Fruit fly (Drosophila melanogaster) whole organism, embryonic: Measurements from ENCODE around the gene CG6961.

ENCODE experiments used
- ATbp ChIP-seq: fragments of 200-800 bp; sonication (Bioruptor generic); optimal IDR thresholded peaks from 2 replicates; lab custom pipeline; 2017; ENCODE audit warnings: missing biosample characterization, mild to moderate bottlenecking, missing genetic modification characterization, missing genetic modification reagents
- Abd-B ChIP-seq: fragments of 200-800 bp; sonication (Bioruptor generic); optimal IDR thresholded peaks from 2 replicates; lab custom pipeline; 2018; ENCODE audit warnings: missing biosample characterization, mild to moderate bottlenecking, missing genetic modification characterization, moderate library complexity
- Atf6 ChIP-seq: fragments of 200-800 bp; sonication (Bioruptor generic); IDR thresholded peaks from 2 replicates; pipeline ENCODE4 v1.3.6; 2022; ENCODE audit warnings: missing biosample characterization, missing genetic modification characterization
- CG10147 ChIP-seq: fragments of 200-800 bp; sonication (Bioruptor generic); optimal IDR thresholded peaks from 2 replicates; lab custom pipeline; 2019; ENCODE audit warnings: missing biosample characterization, mild to moderate bottlenecking, missing genetic modification characterization, moderate library complexity
- CG10543 ChIP-seq: fragments of 200-800 bp; sonication (Bioruptor generic); optimal IDR thresholded peaks from 3 replicates; lab custom pipeline; 2017; ENCODE audit warnings: missing biosample characterization, mild to moderate bottlenecking, missing genetic modification characterization, moderate library complexity
- CG10565 ChIP-seq: fragments of 200-800 bp; sonication (Bioruptor generic); optimal IDR thresholded peaks from 3 replicates; lab custom pipeline; 2016; ENCODE audit warnings: missing biosample characterization, mild to moderate bottlenecking, missing genetic modification characterization
- CG10654 ChIP-seq: fragments of 200-800 bp; sonication (Bioruptor generic); optimal IDR thresholded peaks from 2 replicates; lab custom pipeline; 2016; ENCODE audit warnings: missing biosample characterization, missing genetic modification characterization
- CG12104 ChIP-seq: fragments of 200-800 bp; sonication (Bioruptor generic); optimal IDR thresholded peaks from 3 replicates; lab custom pipeline; 2016; ENCODE audit warnings: missing biosample characterization, missing genetic modification characterization
- CG12236 ChIP-seq: fragments of 200-800 bp; sonication (Bioruptor generic); optimal IDR thresholded peaks from 2 replicates; lab custom pipeline; 2016; ENCODE audit warnings: missing biosample characterization, missing genetic modification characterization
- CG1233 ChIP-seq: fragments of 200-800 bp; sonication (Bioruptor generic); optimal IDR thresholded peaks from 4 replicates; lab custom pipeline; 2018; ENCODE audit warnings: missing biosample characterization, mild to moderate bottlenecking, missing genetic modification characterization
- CG13287 ChIP-seq: fragments of 200-800 bp; sonication (Bioruptor generic); IDR thresholded peaks from 2 replicates; pipeline ENCODE4 v1.3.6; 2022; ENCODE audit warnings: missing biosample characterization, missing genetic modification characterization; ENCODE audit not compliant: partially characterized antibody
- CG14860 ChIP-seq: fragments of 200-800 bp; sonication (Bioruptor generic); IDR thresholded peaks from 3 replicates; pipeline ENCODE4 v1.3.6; 2022; ENCODE audit warnings: missing biosample characterization, missing genetic modification characterization; ENCODE audit not compliant: partially characterized antibody
- CG18262 ChIP-seq: fragments of 200-800 bp; optimal IDR thresholded peaks from 3 replicates; lab custom pipeline; 2019; ENCODE audit warnings: missing biosample characterization, mild to moderate bottlenecking, missing genetic modification characterization, moderate library complexity
- CG30020 ChIP-seq: fragments of 200-800 bp; optimal IDR thresholded peaks from 2 replicates; lab custom pipeline; 2019; ENCODE audit warnings: missing biosample characterization, mild to moderate bottlenecking, missing genetic modification characterization, moderate library complexity
- CG3065 ChIP-seq: fragments of 200-800 bp; sonication (Bioruptor generic); optimal IDR thresholded peaks from 2 replicates; lab custom pipeline; 2016; ENCODE audit warnings: missing biosample characterization, missing genetic modification characterization
- CG33213 ChIP-seq: fragments of 200-800 bp; sonication (Bioruptor generic); optimal IDR thresholded peaks from 3 replicates; lab custom pipeline; 2016; ENCODE audit warnings: missing biosample characterization, missing genetic modification characterization
- CG3995 ChIP-seq: fragments of 200-800 bp; sonication (Bioruptor generic); optimal IDR thresholded peaks from 3 replicates; lab custom pipeline; 2016; ENCODE audit warnings: missing biosample characterization, missing genetic modification characterization
- CG4730 ChIP-seq: fragments of 200-800 bp; sonication (Bioruptor generic); IDR thresholded peaks from 2 replicates; pipeline ENCODE4 v1.3.6; 2022; ENCODE audit warnings: missing biosample characterization, missing genetic modification characterization
- CG6854 ChIP-seq: fragments of 200-800 bp; sonication (Bioruptor generic); optimal IDR thresholded peaks from 3 replicates; lab custom pipeline; 2017; ENCODE audit warnings: missing biosample characterization, mild to moderate bottlenecking, missing genetic modification characterization
- CG7928 ChIP-seq: fragments of 200-800 bp; sonication (Bioruptor generic); optimal IDR thresholded peaks from 2 replicates; lab custom pipeline; 2017; ENCODE audit warnings: missing biosample characterization, mild to moderate bottlenecking, missing genetic modification characterization
- CG9876 ChIP-seq: fragments of 200-800 bp; sonication (Bioruptor generic); optimal IDR thresholded peaks from 2 replicates; lab custom pipeline; 2016; ENCODE audit warnings: missing biosample characterization, missing genetic modification characterization
- E2f2 ChIP-seq: fragments of 200-800 bp; sonication (Bioruptor generic); IDR thresholded peaks from 2 replicates; pipeline ENCODE4 v1.3.6; 2022; ENCODE audit warnings: missing biosample characterization, missing genetic modification characterization
- Ets65A ChIP-seq: fragments of 200-800 bp; sonication (Bioruptor generic); peaks from one replicate; lab custom pipeline; 2016; ENCODE audit warnings: missing biosample characterization, missing genetic modification characterization
- HLH3B ChIP-seq: fragments of 200-800 bp; sonication (Bioruptor generic); IDR thresholded peaks from 2 replicates; pipeline ENCODE4 v1.3.6; 2022; ENCODE audit warnings: missing biosample characterization, missing genetic modification characterization
- HLH54F ChIP-seq: fragments of 200-800 bp; sonication (Bioruptor generic); optimal IDR thresholded peaks from 3 replicates; lab custom pipeline; 2016; ENCODE audit warnings: missing biosample characterization, missing genetic modification characterization
- Hr39 ChIP-seq: fragments of >200 bp; optimal IDR thresholded peaks from 2 replicates; lab custom pipeline; 2017
- Hr51 ChIP-seq, 2 experiments: fragments of 200-800 bp; sonication (Bioruptor generic); optimal IDR thresholded peaks; 2 replicates in 1 of 2; 3 replicates in 1 of 2; lab custom pipeline; 2016 to 2018; ENCODE audit warnings: missing biosample characterization in 2 of 2, missing genetic modification characterization in 2 of 2, mild to moderate bottlenecking in 1 of 2, moderate library complexity in 1 of 2
- Med ChIP-seq: fragments of 200-800 bp; sonication (Bioruptor generic); peaks from one replicate; lab custom pipeline; 2016; ENCODE audit warnings: missing biosample characterization, missing genetic modification characterization, mild to moderate bottlenecking, inconsistent platforms, moderate library complexity
- NC2β ChIP-seq: fragments of 200-800 bp; sonication (Bioruptor generic); optimal IDR thresholded peaks from 2 replicates; lab custom pipeline; 2016; ENCODE audit warnings: missing biosample characterization, missing genetic modification characterization
- al ChIP-seq: fragments of 200-800 bp; sonication (Bioruptor generic); IDR thresholded peaks from 2 replicates; pipeline ENCODE4 v1.3.6; 2022; ENCODE audit warnings: missing biosample characterization, missing genetic modification characterization
- ap ChIP-seq: fragments of 200-800 bp; sonication (Bioruptor generic); IDR thresholded peaks from 2 replicates; pipeline ENCODE4 v1.3.6; 2022; ENCODE audit warnings: missing biosample characterization, missing genetic modification characterization
- bsh ChIP-seq, 2 experiments: fragments of 200-800 bp; sonication (Bioruptor generic); optimal IDR thresholded peaks; 2 replicates each; lab custom pipeline; 2017 to 2018; ENCODE audit warnings: mild to moderate bottlenecking in 2 of 2, missing biosample characterization in 2 of 2, missing genetic modification characterization in 2 of 2, moderate library complexity in 1 of 2
- btn ChIP-seq: fragments of 200-800 bp; sonication (Bioruptor generic); optimal IDR thresholded peaks from 2 replicates; lab custom pipeline; 2016; ENCODE audit warnings: missing biosample characterization, missing genetic modification characterization
- cad ChIP-seq: fragments of >200 bp; optimal IDR thresholded peaks from 2 replicates; lab custom pipeline; 2017; ENCODE audit warnings: missing biosample characterization, missing genetic modification characterization
- crc ChIP-seq: fragments of 200-800 bp; sonication (Bioruptor generic); optimal IDR thresholded peaks from 2 replicates; lab custom pipeline; 2016; ENCODE audit warnings: missing biosample characterization, missing genetic modification characterization
- danr ChIP-seq: fragments of 200-800 bp; sonication (Bioruptor generic); IDR thresholded peaks from 2 replicates; pipeline ENCODE4 v1.3.6; 2022; ENCODE audit warnings: missing biosample characterization, missing genetic modification characterization
- dimm ChIP-seq: fragments of 200-800 bp; sonication (Bioruptor generic); IDR thresholded peaks from 2 replicates; pipeline ENCODE4 v1.3.6; 2022; ENCODE audit warnings: missing biosample characterization, missing genetic modification characterization
- dmrt99B ChIP-seq: fragments of 200-800 bp; sonication (Bioruptor generic); optimal IDR thresholded peaks from 2 replicates; lab custom pipeline; 2018; ENCODE audit warnings: missing biosample characterization, mild to moderate bottlenecking, missing genetic modification characterization, moderate library complexity
- gcm ChIP-seq: fragments of 200-800 bp; sonication (Bioruptor generic); optimal IDR thresholded peaks from 2 replicates; lab custom pipeline; 2019; ENCODE audit warnings: missing biosample characterization, mild to moderate bottlenecking, missing genetic modification characterization, moderate library complexity
- gcm2 ChIP-seq: fragments of 200-800 bp; sonication (Bioruptor generic); optimal IDR thresholded peaks from 2 replicates; lab custom pipeline; 2016; ENCODE audit warnings: missing biosample characterization, missing genetic modification characterization
- gsb ChIP-seq: fragments of 200-800 bp; sonication (Bioruptor generic); IDR thresholded peaks from 2 replicates; pipeline ENCODE4 v1.3.6; 2022; ENCODE audit warnings: missing biosample characterization, missing genetic modification characterization
- gsb-n ChIP-seq: fragments of 200-800 bp; sonication (Bioruptor generic); optimal IDR thresholded peaks from 3 replicates; lab custom pipeline; 2018; ENCODE audit warnings: missing biosample characterization, mild to moderate bottlenecking, missing genetic modification characterization
- lola ChIP-seq, 3 experiments: fragments of >200 bp in 2 of 3; fragments of 200-800 bp in 1 of 3; sonication (Bioruptor generic) in 1 of 3; optimal IDR thresholded peaks; 2 replicates each; lab custom pipeline; 2017 to 2019; ENCODE audit warnings: missing biosample characterization in 3 of 3, missing genetic modification characterization in 3 of 3, mild to moderate bottlenecking in 1 of 3, moderate library complexity in 1 of 3
- nerfin-1 ChIP-seq: fragments of 200-800 bp; sonication (Bioruptor generic); optimal IDR thresholded peaks from 3 replicates; lab custom pipeline; 2019; ENCODE audit warnings: missing biosample characterization, mild to moderate bottlenecking, missing genetic modification characterization, moderate library complexity
- oc ChIP-seq: fragments of 200-800 bp; sonication (Bioruptor generic); optimal IDR thresholded peaks from 2 replicates; lab custom pipeline; 2018; ENCODE audit warnings: missing biosample characterization, mild to moderate bottlenecking, missing genetic modification characterization, moderate library complexity
- sens ChIP-seq: fragments of 200-800 bp; sonication (Bioruptor generic); peaks from one replicate; lab custom pipeline; 2016; ENCODE audit warnings: missing biosample characterization, missing genetic modification characterization
- sna ChIP-seq: fragments of 200-800 bp; sonication (Bioruptor generic); IDR thresholded peaks from 2 replicates; pipeline ENCODE4 v1.3.6; 2022; ENCODE audit warnings: missing biosample characterization, missing genetic modification characterization; ENCODE audit not compliant: partially characterized antibody
- vvl ChIP-seq: fragments of 200-800 bp; sonication (Bioruptor generic); IDR thresholded peaks from 2 replicates; pipeline ENCODE4 v1.3.6; 2022; ENCODE audit warnings: missing biosample characterization, missing genetic modification characterization
- yki ChIP-seq: fragments of >200 bp; optimal IDR thresholded peaks from 3 replicates; lab custom pipeline; 2018
- zfh1 ChIP-seq: fragments of 200-800 bp; sonication (Bioruptor generic); IDR thresholded peaks from 3 replicates; pipeline ENCODE4 v1.3.6; 2022; ENCODE audit warnings: missing biosample characterization, missing genetic modification characterization

CG6961 gene

dm6 chrX:18789353-18790210 is 1.6 kb upstream of the CG6961 start:
- TF ChIP-seq CG10543 (GFP tag; lab: Kevin White, UChicago), result peak; percentile 60
- peak; percentile 9 for TF ChIP-seq gsb-n (tag; lab: Kevin White, UChicago)
- no peak for TF ChIP-seq Hr39 (lab: Kevin White, UChicago)
- peak; percentile 30 for TF ChIP-seq CG30020 (tag; lab: Kevin White, UChicago)
- peak; percentile 51 to 71 for TF ChIP-seq Hr51 (GFP tag; optimal IDR thresholded peaks at IDR 0.05; lab: Kevin White, UChicago)
- peak; percentile 19 for TF ChIP-seq gcm2
- peak; percentile 25 for TF ChIP-seq CG12104 (GFP tag; lab: Kevin White, UChicago)
- no peak for TF ChIP-seq danr
- TF ChIP-seq cad (GFP tag; lab: Kevin White, UChicago), result no peak
- TF ChIP-seq CG13287, result no peak; the same call in 1 of the 2 replicates
- peak; percentile 39 to 45 for TF ChIP-seq bsh (GFP tag; optimal IDR thresholded peaks at IDR 0.05; lab: Kevin White, UChicago)
- TF ChIP-seq HLH3B (GFP tag; lab: Robert Waterston, UW), result no peak
- TF ChIP-seq CG12236 (GFP tag; lab: Kevin White, UChicago), result no peak
- TF ChIP-seq Atf6, result peak; percentile 39; the same call in 1 of the 2 replicates
- no peak for TF ChIP-seq ap (GFP tag; lab: Robert Waterston, UW)
- peak; percentile 1 for TF ChIP-seq ATbp (GFP tag; lab: Kevin White, UChicago)
- no peak for TF ChIP-seq CG3065 (GFP tag; lab: Kevin White, UChicago)
- TF ChIP-seq CG14860 (GFP tag; lab: Robert Waterston, UW), result no peak
- peak; percentile 63 for TF ChIP-seq CG3995 (GFP tag; lab: Kevin White, UChicago)
- no peak for TF ChIP-seq gsb (GFP tag; lab: Robert Waterston, UW)
- no peak for TF ChIP-seq CG33213
- no peak for TF ChIP-seq yki
- TF ChIP-seq CG6854, result peak; percentile 61
- peak in 1 of 3 experiments; percentile 54 for TF ChIP-seq lola (GFP tag; optimal IDR thresholded peaks at IDR 0.05; lab: Kevin White, UChicago)
- TF ChIP-seq CG7928 (GFP tag; lab: Kevin White, UChicago), result peak; percentile 17
- peak; percentile 94 for TF ChIP-seq sens (GFP tag; lab: Kevin White, UChicago)
- peak; percentile 57; the same call in 1 of the 2 replicates for TF ChIP-seq al
- peak; percentile 58 for TF ChIP-seq CG10147
- no peak for TF ChIP-seq dimm (GFP tag; lab: Robert Waterston, UW)
- TF ChIP-seq CG9876 (GFP tag; lab: Kevin White, UChicago), result no peak
- TF ChIP-seq crc (GFP tag; lab: Kevin White, UChicago), result peak; percentile 6
- TF ChIP-seq Ets65A (GFP tag; lab: Kevin White, UChicago), result peak; percentile 95
- no peak for TF ChIP-seq E2f2 (GFP tag; lab: Robert Waterston, UW)
- TF ChIP-seq CG10565 (GFP tag; lab: Kevin White, UChicago), result no peak
- no peak; the same call in 1 of the 2 replicates for TF ChIP-seq vvl (GFP tag; lab: Robert Waterston, UW)
- 0 out of 2 replicates have a peak, but pooled peaks have one; percentile 11 for TF ChIP-seq CG4730
- TF ChIP-seq CG1233 (GFP tag; lab: Kevin White, UChicago), result peak; percentile 10
- peak; percentile 75 for TF ChIP-seq HLH54F (GFP tag; lab: Kevin White, UChicago)
- peak; percentile 17 for TF ChIP-seq NC2β (GFP tag; lab: Kevin White, UChicago)
- peak; percentile 91 for TF ChIP-seq Med (GFP tag; lab: Kevin White, UChicago)
- no peak for TF ChIP-seq sna (GFP tag; lab: Robert Waterston, UW)
- peak; percentile 74 for TF ChIP-seq dmrt99B (tag; lab: Kevin White, UChicago)
- peak; percentile 50 for TF ChIP-seq gcm
- peak; percentile 42 for TF ChIP-seq CG10654 (GFP tag; lab: Kevin White, UChicago)
- TF ChIP-seq oc (tag; lab: Kevin White, UChicago), result no peak
- TF ChIP-seq CG18262, result peak; percentile 78
- peak; percentile 48 for TF ChIP-seq Abd-B
- TF ChIP-seq zfh1, result no peak
- no peak for TF ChIP-seq btn (GFP tag; lab: Kevin White, UChicago)
- no peak for TF ChIP-seq nerfin-1
